Worm (Caenorhabditis elegans): ENCODE measurements around the gene allo-1.

- no peak for TF ChIP-seq ceh-43 (GFP tag; optimal IDR thresholded peaks at IDR 0.05)
- no peak for TF ChIP-seq elt-3 (tag; optimal IDR thresholded peaks at IDR 0.05)
Observed at ce11 chrIV:10661072-10661471, 35.8 kb downstream of the allo-1 start.

Data from whole organism, mixed stage, embryonic.